Worm (Caenorhabditis elegans): ENCODE measurements around the gene Y5H2A.4.
"Not testable (repeated sequence)": the region's sequence is repeated elsewhere in the genome, so short reads cannot be mapped to it uniquely, and the experiment has no call there.

Gene Y5H2A.4

ce11 chrV:2274253-2274892, at the start of gene Y5H2A.4, which contains the start of gene abu-4:
Gene Y5H2A.4, minus strand, starts transcription at chrV:2274353.
Gene abu-4, plus strand, starts transcription at chrV:2274842.
- TF ChIP-seq tbx-11 (GFP tag; IDR thresholded peaks at IDR 0.05), result no peak
- no peak for TF ChIP-seq ceh-36 (tag; optimal IDR thresholded peaks at IDR 0.05)
- no peak for TF ChIP-seq hmg-4 (GFP tag; optimal IDR thresholded peaks at IDR 0.05)
- no peak for TF ChIP-seq pes-1 (GFP tag; IDR thresholded peaks at IDR 0.05)
- TF ChIP-seq flt-1 (GFP tag; IDR thresholded peaks at IDR 0.05), result no peak
- TF ChIP-seq ama-1 (optimal IDR thresholded peaks at IDR 0.05), result no peak
- no peak for TF ChIP-seq tra-4 (tag; optimal IDR thresholded peaks at IDR 0.05)
- TF ChIP-seq tbx-37 (GFP tag; conservative IDR thresholded peaks at IDR 0.05), result no peak
- TF ChIP-seq hmbx-1 (tag; optimal IDR thresholded peaks at IDR 0.05), result no peak
- TF ChIP-seq aly-1 (tag; optimal IDR thresholded peaks at IDR 0.05), result no peak
- TF ChIP-seq sea-1 (GFP tag; conservative IDR thresholded peaks at IDR 0.05), result no peak
- no peak for TF ChIP-seq ceh-13 (GFP tag; optimal IDR thresholded peaks at IDR 0.05)
- TF ChIP-seq F13C5.2 (tag; optimal IDR thresholded peaks at IDR 0.05), result no peak

- not testable (repeated sequence) for TF ChIP-seq ets-7 (tag; optimal IDR thresholded peaks at IDR 0.05); tbx-37 (GFP tag; conservative IDR thresholded peaks at IDR 0.05); B0310.2 (tag; optimal IDR thresholded peaks at IDR 0.05)
Measured at ce11 chrV:2322466-2322865, 48.3 kb upstream of the Y5H2A.4 start, which contains the start of gene pud-1.2. Gene pud-1.2, minus strand, starts transcription at chrV:2322566.

- TF ChIP-seq tbx-11 (GFP tag; IDR thresholded peaks at IDR 0.05); ama-1 (optimal IDR thresholded peaks at IDR 0.05); ceh-13 (GFP tag; optimal IDR thresholded peaks at IDR 0.05): not testable (repeated sequence)
Measured at ce11 chrV:2321001-2321400, 46.8 kb upstream of the Y5H2A.4 start, which contains the start of gene Y19D10B.6. Gene Y19D10B.6, minus strand, starts transcription at chrV:2321101.

- no peak for TF ChIP-seq aly-1 (tag; optimal IDR thresholded peaks at IDR 0.05)
- no peak for TF ChIP-seq hmbx-1 (tag; optimal IDR thresholded peaks at IDR 0.05)
- no peak for TF ChIP-seq ceh-13 (GFP tag; optimal IDR thresholded peaks at IDR 0.05)
- no peak for TF ChIP-seq B0310.2 (tag; optimal IDR thresholded peaks at IDR 0.05)
- no peak for TF ChIP-seq tbx-11 (GFP tag; IDR thresholded peaks at IDR 0.05)
- no peak for TF ChIP-seq sea-1 (GFP tag; conservative IDR thresholded peaks at IDR 0.05)
- TF ChIP-seq pes-1 (GFP tag; IDR thresholded peaks at IDR 0.05), result no peak
- no peak for TF ChIP-seq ets-7 (tag; optimal IDR thresholded peaks at IDR 0.05)
- no peak for TF ChIP-seq ceh-36 (tag; optimal IDR thresholded peaks at IDR 0.05)
Measured at ce11 chrV:2308246-2308645, 34.1 kb upstream of the Y5H2A.4 start.

ce11 chrV:2306383-2306782, 32.2 kb upstream of the Y5H2A.4 start:
- TF ChIP-seq aly-1 (tag; optimal IDR thresholded peaks at IDR 0.05) (no peak), ceh-13 (GFP tag; optimal IDR thresholded peaks at IDR 0.05) (no peak), ets-7 (tag; optimal IDR thresholded peaks at IDR 0.05) (no peak), B0310.2 (tag; optimal IDR thresholded peaks at IDR 0.05) (no peak), ceh-36 (tag; optimal IDR thresholded peaks at IDR 0.05) (no peak), tbx-37 (GFP tag; conservative IDR thresholded peaks at IDR 0.05) (no peak), ama-1 (optimal IDR thresholded peaks at IDR 0.05) (no peak), scrt-1 (GFP tag; IDR thresholded peaks at IDR 0.05) (no peak), F13C5.2 (tag; optimal IDR thresholded peaks at IDR 0.05) (no peak), flt-1 (GFP tag; IDR thresholded peaks at IDR 0.05) (no peak), tbx-11 (GFP tag; IDR thresholded peaks at IDR 0.05) (no peak), sea-1 (GFP tag; conservative IDR thresholded peaks at IDR 0.05) (no peak), tra-4 (tag; optimal IDR thresholded peaks at IDR 0.05) (no peak)

ce11 chrV:2303775-2304174, 29.6 kb upstream of the Y5H2A.4 start, which contains the start of gene irld-15:
Gene irld-15, minus strand, starts transcription at chrV:2303875.
- TF ChIP-seq sea-1 (GFP tag; conservative IDR thresholded peaks at IDR 0.05) (no peak), hnd-1 (tag; optimal IDR thresholded peaks at IDR 0.05) (no peak), tbx-11 (GFP tag; IDR thresholded peaks at IDR 0.05) (no peak), ama-1 (optimal IDR thresholded peaks at IDR 0.05) (no peak), hmg-4 (GFP tag; optimal IDR thresholded peaks at IDR 0.05) (no peak), ceh-36 (tag; optimal IDR thresholded peaks at IDR 0.05) (no peak), tbx-37 (GFP tag; conservative IDR thresholded peaks at IDR 0.05) (no peak), hmbx-1 (tag; optimal IDR thresholded peaks at IDR 0.05) (no peak), F13C5.2 (tag; optimal IDR thresholded peaks at IDR 0.05) (no peak), tra-4 (tag; optimal IDR thresholded peaks at IDR 0.05) (no peak), ceh-13 (GFP tag; optimal IDR thresholded peaks at IDR 0.05) (no peak), pes-1 (GFP tag; IDR thresholded peaks at IDR 0.05) (no peak), flt-1 (GFP tag; IDR thresholded peaks at IDR 0.05) (no peak), B0310.2 (tag; optimal IDR thresholded peaks at IDR 0.05) (no peak)

ce11 chrV:2300905-2301304, 26.8 kb upstream of the Y5H2A.4 start, which contains the start of gene Y19D10B.8:
Gene Y19D10B.8, minus strand, starts transcription at chrV:2301005.
- TF ChIP-seq ama-1 (optimal IDR thresholded peaks at IDR 0.05) (no peak), ceh-13 (GFP tag; optimal IDR thresholded peaks at IDR 0.05) (no peak), pes-1 (GFP tag; IDR thresholded peaks at IDR 0.05) (no peak), ets-7 (tag; optimal IDR thresholded peaks at IDR 0.05) (no peak), tra-4 (tag; optimal IDR thresholded peaks at IDR 0.05) (no peak), aly-1 (tag; optimal IDR thresholded peaks at IDR 0.05) (no peak), ceh-36 (tag; optimal IDR thresholded peaks at IDR 0.05) (no peak), sea-1 (GFP tag; conservative IDR thresholded peaks at IDR 0.05) (no peak), hmbx-1 (tag; optimal IDR thresholded peaks at IDR 0.05) (no peak), flt-1 (GFP tag; IDR thresholded peaks at IDR 0.05) (no peak), tbx-37 (GFP tag; conservative IDR thresholded peaks at IDR 0.05) (no peak), F13C5.2 (tag; optimal IDR thresholded peaks at IDR 0.05) (no peak), hnd-1 (tag; optimal IDR thresholded peaks at IDR 0.05) (no peak), hmg-4 (GFP tag; optimal IDR thresholded peaks at IDR 0.05) (no peak), tbx-11 (GFP tag; IDR thresholded peaks at IDR 0.05) (no peak), scrt-1 (GFP tag; IDR thresholded peaks at IDR 0.05) (no peak)

All from whole organism, early embryonic.